Fruit fly (Drosophila melanogaster) S2 (cell line): ENCODE data around the gene RhoGEF64C.

ENCODE experiments used
- CG8478 ChIP-seq: fragments of >200 bp; optimal IDR thresholded peaks from 2 replicates; lab custom pipeline; 2018
- CTCF ChIP-seq, 2 experiments: fragments of >200 bp; optimal IDR thresholded peaks; 2 replicates each; lab custom pipeline; 2018

Gene RhoGEF64C

dm6 chr3L:4697301-4697700 lies 4.7 kb downstream of the RhoGEF64C start, which contains the start of gene CG13713:
Gene CG13713 (plus strand): TSS chr3L:4697601.
- TF ChIP-seq CTCF (optimal IDR thresholded peaks at IDR 0.05; lab: Kevin White, UChicago) (no peak), CG8478 (lab: Kevin White, UChicago) (no peak)

dm6 chr3L:4698032-4698431 lies 5.4 kb downstream of the RhoGEF64C start:
- TF ChIP-seq CTCF (optimal IDR thresholded peaks at IDR 0.05; lab: Kevin White, UChicago): no peak
- no peak for TF ChIP-seq CG8478 (lab: Kevin White, UChicago)

- TF ChIP-seq CG8478 (lab: Kevin White, UChicago) (no peak), CTCF (optimal IDR thresholded peaks at IDR 0.05; lab: Kevin White, UChicago) (no peak)
Measured at dm6 chr3L:4698496-4698895, 5.9 kb downstream of the RhoGEF64C start.

- no peak for TF ChIP-seq CG8478 (lab: Kevin White, UChicago)
- TF ChIP-seq CTCF (optimal IDR thresholded peaks at IDR 0.05; lab: Kevin White, UChicago): no peak
Measured at dm6 chr3L:4700091-4700490, 7.5 kb downstream of the RhoGEF64C start.

dm6 chr3L:4702003-4702402 lies 9.4 kb downstream of the RhoGEF64C start:
- no peak for TF ChIP-seq CG8478 (lab: Kevin White, UChicago)
- no peak for TF ChIP-seq CTCF (optimal IDR thresholded peaks at IDR 0.05; lab: Kevin White, UChicago)

- no peak for TF ChIP-seq CG8478 (lab: Kevin White, UChicago)
Measured at dm6 chr3L:4707831-4708230, 15.2 kb downstream of the RhoGEF64C start.

- TF ChIP-seq CTCF (optimal IDR thresholded peaks at IDR 0.05; lab: Kevin White, UChicago) (no peak), CG8478 (lab: Kevin White, UChicago) (no peak)
Measured at dm6 chr3L:4708536-4708935, 16.0 kb downstream of the RhoGEF64C start.

- no peak for TF ChIP-seq CG8478 (lab: Kevin White, UChicago)
Measured at dm6 chr3L:4709790-4710189, 17.2 kb downstream of the RhoGEF64C start, which contains the start of gene CG13712. Gene CG13712 (minus strand): TSS chr3L:4709890.

- no peak for TF ChIP-seq CTCF (optimal IDR thresholded peaks at IDR 0.05; lab: Kevin White, UChicago)
- no peak for TF ChIP-seq CG8478 (lab: Kevin White, UChicago)
Measured at dm6 chr3L:4719743-4720142, 27.2 kb downstream of the RhoGEF64C start.

- TF ChIP-seq CTCF (optimal IDR thresholded peaks at IDR 0.05; lab: Kevin White, UChicago) (no peak), CG8478 (lab: Kevin White, UChicago) (no peak)
Measured at dm6 chr3L:4720510-4721157, 28.1 kb downstream of the RhoGEF64C start.

- TF ChIP-seq CG8478 (lab: Kevin White, UChicago) (no peak), CTCF (optimal IDR thresholded peaks at IDR 0.05; lab: Kevin White, UChicago) (no peak)
Measured at dm6 chr3L:4721886-4722285, 29.3 kb downstream of the RhoGEF64C start.

dm6 chr3L:4729805-4730204 lies 37.2 kb downstream of the RhoGEF64C start:
- TF ChIP-seq CTCF (optimal IDR thresholded peaks at IDR 0.05; lab: Kevin White, UChicago) (no peak), CG8478 (lab: Kevin White, UChicago) (no peak)

dm6 chr3L:4731687-4732086 lies 39.1 kb downstream of the RhoGEF64C start:
- TF ChIP-seq CTCF (optimal IDR thresholded peaks at IDR 0.05; lab: Kevin White, UChicago) (no peak), CG8478 (lab: Kevin White, UChicago) (no peak)

- no peak for TF ChIP-seq CTCF (optimal IDR thresholded peaks at IDR 0.05; lab: Kevin White, UChicago)
- no peak for TF ChIP-seq CG8478 (lab: Kevin White, UChicago)
Measured at dm6 chr3L:4736643-4737042, 44.1 kb downstream of the RhoGEF64C start.

- no peak for TF ChIP-seq CTCF (optimal IDR thresholded peaks at IDR 0.05; lab: Kevin White, UChicago)
- no peak for TF ChIP-seq CG8478 (lab: Kevin White, UChicago)
Measured at dm6 chr3L:4745143-4745542, 52.6 kb downstream of the RhoGEF64C start.

dm6 chr3L:4747119-4747851 lies 54.7 kb downstream of the RhoGEF64C start:
- TF ChIP-seq CTCF (optimal IDR thresholded peaks at IDR 0.05; lab: Kevin White, UChicago) (no peak), CG8478 (lab: Kevin White, UChicago) (no peak)
